Fruit fly (Drosophila melanogaster) whole organism, wandering third instar larva: ENCODE measurements around the gene Cyp4d21.

Experiments used
- Abd-B ChIP-seq: fragments of >200 bp; optimal IDR thresholded peaks from 2 replicates; lab custom pipeline; 2017; ENCODE audit warnings: missing biosample characterization, missing genetic modification characterization
- Myc ChIP-seq: fragments of >200 bp; optimal IDR thresholded peaks from 2 replicates; lab custom pipeline; 2017
- br ChIP-seq: fragments of 200-800 bp; sonication (Bioruptor generic); optimal IDR thresholded peaks from 2 replicates; lab custom pipeline; 2016; ENCODE audit warnings: missing biosample characterization, missing genetic modification characterization
- dmrt93B ChIP-seq: fragments of 200-800 bp; sonication (Bioruptor generic); optimal IDR thresholded peaks from 2 replicates; lab custom pipeline; 2018; ENCODE audit warnings: missing biosample characterization, mild to moderate bottlenecking, missing genetic modification characterization
- foxo ChIP-seq, 2 experiments: fragments of 200-800 bp; sonication (Bioruptor generic); optimal IDR thresholded peaks; 2 replicates in 1 of 2; 3 replicates in 1 of 2; lab custom pipeline; 2016 to 2017; ENCODE audit warnings: missing biosample characterization in 2 of 2, missing genetic modification characterization in 2 of 2
- h ChIP-seq: fragments of 200-800 bp; sonication (Bioruptor generic); optimal IDR thresholded peaks from 3 replicates; lab custom pipeline; 2016; ENCODE audit warnings: missing biosample characterization, mild to moderate bottlenecking, missing genetic modification characterization
- psq ChIP-seq: fragments of 200-800 bp; sonication (Bioruptor generic); optimal IDR thresholded peaks from 3 replicates; lab custom pipeline; 2017; ENCODE audit warnings: missing biosample characterization, mild to moderate bottlenecking, missing genetic modification characterization, moderate library complexity
- sage ChIP-seq: fragments of 200-800 bp; sonication (Bioruptor generic); optimal IDR thresholded peaks from 2 replicates; lab custom pipeline; 2016; ENCODE audit warnings: missing biosample characterization, mild to moderate bottlenecking, missing genetic modification characterization
- tai ChIP-seq: sonication (Bioruptor generic); optimal IDR thresholded peaks from 2 replicates; lab custom pipeline; 2016; ENCODE audit warnings: missing biosample characterization, missing genetic modification characterization
- usp ChIP-seq: fragments of >200 bp; optimal IDR thresholded peaks from 2 replicates; lab custom pipeline; 2017; ENCODE audit warnings: missing biosample characterization, missing genetic modification characterization

dm6 chr2L:7564856-7565255 is 40.5 kb upstream of the Cyp4d21 start:
- TF ChIP-seq psq (GFP tag; lab: Kevin White, UChicago) (peak; percentile 18), usp (GFP tag; lab: Kevin White, UChicago) (no peak), Abd-B (GFP tag; lab: Kevin White, UChicago) (no peak), foxo (GFP tag; optimal IDR thresholded peaks at IDR 0.05; lab: Kevin White, UChicago) (peak in 1 of 2 experiments; percentile 33), tai (GFP tag; lab: Kevin White, UChicago) (no peak), h (GFP tag; lab: Kevin White, UChicago) (peak; percentile 38), sage (GFP tag; lab: Kevin White, UChicago) (no peak), Myc (lab: Kevin White, UChicago) (no peak), br (GFP tag; lab: Kevin White, UChicago) (no peak), dmrt93B (GFP tag; lab: Kevin White, UChicago) (no peak)
